Worm (Caenorhabditis elegans) whole organism, L2 larva: ENCODE measurements around the gene Y51A2D.21.

Experiments
- alr-1 ChIP-seq: fragments of 150-350 bp; optimal IDR thresholded peaks from 2 replicates; lab custom pipeline; 2014; ENCODE audit warnings: missing biosample characterization, missing genetic modification characterization
- aly-2 ChIP-seq: fragments of 150-350 bp; optimal IDR thresholded peaks from 2 replicates; lab custom pipeline; 2014; ENCODE audit warnings: missing biosample characterization, missing genetic modification characterization
- dmd-4 ChIP-seq: sonication (generic microtip); optimal IDR thresholded peaks from 2 replicates; lab custom pipeline; 2017; ENCODE audit warnings: missing biosample characterization, missing genetic modification characterization
- fos-1 ChIP-seq: fragments of 150-350 bp; optimal IDR thresholded peaks from 2 replicates; lab custom pipeline; 2014; ENCODE audit warnings: missing biosample characterization, missing genetic modification characterization
- lin-13 ChIP-seq: fragments of 150-350 bp; optimal IDR thresholded peaks from 2 replicates; lab custom pipeline; 2014; ENCODE audit warnings: missing biosample characterization, missing genetic modification reagents, missing genetic modification characterization
- mbf-1 ChIP-seq: sonication (generic microtip); optimal IDR thresholded peaks from 2 replicates; lab custom pipeline; 2017; ENCODE audit warnings: missing biosample characterization, missing genetic modification characterization
- nhr-11 ChIP-seq: fragments of 150-350 bp; optimal IDR thresholded peaks from 2 replicates; lab custom pipeline; 2014; ENCODE audit warnings: missing biosample characterization, missing genetic modification characterization
- nhr-237 ChIP-seq: fragments of 150-350 bp; optimal IDR thresholded peaks from 2 replicates; lab custom pipeline; 2014; ENCODE audit warnings: missing biosample characterization, missing genetic modification characterization
- nhr-6 ChIP-seq: fragments of 150-350 bp; optimal IDR thresholded peaks from 2 replicates; lab custom pipeline; 2014; ENCODE audit warnings: missing biosample characterization, missing genetic modification characterization
- snpc-4 ChIP-seq: fragments of 150-350 bp; optimal IDR thresholded peaks from 2 replicates; lab custom pipeline; 2014; ENCODE audit warnings: missing biosample characterization, missing genetic modification characterization
- unc-39 ChIP-seq: fragments of 150-350 bp; optimal IDR thresholded peaks from 2 replicates; lab custom pipeline; 2014; ENCODE audit warnings: missing biosample characterization, missing genetic modification characterization
- zag-1 ChIP-seq: fragments of 150-350 bp; optimal IDR thresholded peaks from 2 replicates; lab custom pipeline; 2014; ENCODE audit warnings: missing biosample characterization, missing genetic modification characterization
- ztf-4 ChIP-seq: fragments of 150-350 bp; optimal IDR thresholded peaks from 2 replicates; lab custom pipeline; 2014; ENCODE audit warnings: missing biosample characterization, missing genetic modification characterization

ce11 chrV:18565621-18566020 is 6.0 kb upstream of the Y51A2D.21 start:
- TF ChIP-seq fos-1 (tag; lab: Kevin White, UChicago) (no peak), unc-39 (tag; lab: Kevin White, UChicago) (no peak), nhr-11 (tag; lab: Kevin White, UChicago) (no peak), dmd-4 (tag; lab: Kevin White, UChicago) (no peak), nhr-237 (no peak), alr-1 (no peak), lin-13 (GFP tag; lab: Kevin White, UChicago) (no peak), nhr-6 (no peak), zag-1 (no peak), mbf-1 (no peak), aly-2 (tag; lab: Kevin White, UChicago) (no peak), snpc-4 (tag; lab: Kevin White, UChicago) (no peak), ztf-4 (tag; lab: Kevin White, UChicago) (no peak)
